Fruit fly (Drosophila melanogaster) whole organism, adult: ENCODE measurements around the gene CG43336.

Experiments used
- CG1620 ChIP-seq: fragments of 200-800 bp; sonication (Bioruptor generic); optimal IDR thresholded peaks from 2 replicates; lab custom pipeline; 2016; ENCODE audit warnings: missing biosample characterization, missing genetic modification characterization
- CG5204 ChIP-seq: fragments of 200-800 bp; sonication (Bioruptor generic); optimal IDR thresholded peaks from 2 replicates; lab custom pipeline; 2016; ENCODE audit warnings: missing biosample characterization, missing genetic modification characterization
- Crg-1 ChIP-seq: fragments of 200-800 bp; sonication (Bioruptor generic); optimal IDR thresholded peaks from 2 replicates; lab custom pipeline; 2016; ENCODE audit warnings: missing biosample characterization, missing genetic modification characterization
- cic ChIP-seq: fragments of 200-800 bp; sonication (Bioruptor generic); optimal IDR thresholded peaks from 2 replicates; lab custom pipeline; 2017; ENCODE audit warnings: missing biosample characterization, mild to moderate bottlenecking, missing genetic modification characterization, moderate library complexity

dm6 chr3R:15651770-15652410 lies 14.9 kb downstream of the CG43336 start:
- no peak for TF ChIP-seq CG5204
- no peak for TF ChIP-seq Crg-1
- no peak for TF ChIP-seq CG1620
- TF ChIP-seq cic (GFP tag; lab: Kevin White, UChicago), result no peak
